Fruit fly (Drosophila melanogaster) Kc167 (cell line): ENCODE data around the gene Cpr65Aw.

ENCODE experiments used
- Myc ChIP-seq: fragments of >200 bp; optimal IDR thresholded peaks from 2 replicates; lab custom pipeline; 2017; ENCODE audit warnings: missing external identifiers
- Sin3A ChIP-seq: fragments of >200 bp; optimal IDR thresholded peaks from 2 replicates; lab custom pipeline; 2018; ENCODE audit warnings: missing external identifiers
- insv ChIP-seq: fragments of >200 bp; optimal IDR thresholded peaks from 3 replicates; lab custom pipeline; 2018; ENCODE audit warnings: missing external identifiers
- ttk ChIP-seq: sonication (Bioruptor generic); optimal IDR thresholded peaks from 2 replicates; lab custom pipeline; 2017; ENCODE audit warnings: missing external identifiers

DNA sequence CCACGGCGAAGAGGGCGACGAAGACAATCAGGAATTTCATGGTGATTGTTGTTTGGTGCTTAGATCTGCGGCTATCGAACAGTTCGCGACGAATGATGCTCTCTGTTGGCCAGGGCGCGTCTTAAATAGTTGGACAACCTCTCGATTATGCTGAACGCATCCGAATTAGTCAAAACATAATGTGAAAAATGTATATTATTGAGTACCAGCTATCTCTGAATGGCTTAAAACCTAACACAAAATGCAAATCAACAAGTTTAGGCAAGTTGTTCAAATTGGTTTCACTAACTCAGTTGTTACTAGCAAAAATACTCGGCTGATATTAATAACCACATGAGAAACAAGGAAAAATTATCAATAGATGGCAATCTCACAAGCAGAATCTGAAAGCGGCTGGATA, 7.0 kb downstream of the Cpr65Aw start, which contains the start of gene Lcp65Ag1:
- TF ChIP-seq ttk (lab: Kevin White, UChicago) (no peak), Myc (lab: Kevin White, UChicago) (no peak), insv (lab: Kevin White, UChicago) (no peak), Sin3A (lab: Kevin White, UChicago) (no peak)
